Worm (Caenorhabditis elegans): ENCODE data around the gene lgc-30.

DNA sequence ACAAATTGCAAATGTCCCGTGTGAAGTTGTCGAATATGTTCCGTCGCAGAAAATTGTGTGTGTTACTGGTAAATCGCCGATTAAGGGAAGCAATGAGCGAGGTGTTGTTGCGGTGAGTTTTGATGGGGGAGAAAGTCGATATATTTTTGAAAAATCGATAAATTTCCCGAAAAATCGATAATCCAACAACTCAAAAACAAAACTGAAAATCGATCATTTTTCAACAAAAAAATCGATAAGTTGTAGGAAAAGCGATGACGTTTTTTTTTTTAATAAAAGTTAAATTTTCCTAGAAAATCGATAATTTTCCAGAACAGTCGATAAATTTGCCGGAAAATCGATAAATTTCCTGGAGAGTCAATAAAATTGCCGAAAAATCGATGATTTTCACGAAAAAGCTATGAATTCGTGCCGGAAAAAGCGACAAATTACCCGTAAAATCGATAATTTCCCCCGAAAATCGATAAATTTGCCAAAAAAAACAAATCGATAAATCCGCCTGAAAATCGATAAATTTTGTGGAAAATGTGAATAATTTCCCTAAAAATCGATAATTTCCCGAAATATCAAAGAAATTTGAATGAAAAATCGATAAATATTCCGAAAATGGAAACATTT, 48.2 kb downstream of the lgc-30 start:
- no peak for TF ChIP-seq pha-4 (tag; optimal IDR thresholded peaks at IDR 0.05)
- TF ChIP-seq elt-3 (tag; optimal IDR thresholded peaks at IDR 0.05), result no peak
- TF ChIP-seq nhr-237 (tag; optimal IDR thresholded peaks at IDR 0.05), result no peak
- TF ChIP-seq aly-2 (tag; optimal IDR thresholded peaks at IDR 0.05), result no peak
- no peak for TF ChIP-seq skn-1 (tag; optimal IDR thresholded peaks at IDR 0.05)
- TF ChIP-seq nhr-11 (tag; optimal IDR thresholded peaks at IDR 0.05), result no peak
- no peak for TF ChIP-seq nhr-77 (tag; optimal IDR thresholded peaks at IDR 0.05)
- TF ChIP-seq nhr-67 (tag; optimal IDR thresholded peaks at IDR 0.05), result no peak

All from whole organism, L3 larva.